Worm (Caenorhabditis elegans): ENCODE measurements around the gene F54E2.9.

F54E2.9 gene

ce11 chrV:2813856-2814255 lies at the start of gene F54E2.9:
F54E2.9 (minus strand) TSS chrV:2813987.
- TF ChIP-seq elt-2 (tag; optimal IDR thresholded peaks at IDR 0.05) (no peak), C04F5.9 (tag; optimal IDR thresholded peaks at IDR 0.05) (no peak), nhr-77 (tag; optimal IDR thresholded peaks at IDR 0.05) (no peak), Y116A8C.19 (tag; optimal IDR thresholded peaks at IDR 0.05; ENCODE audit: borderline replicate concordance) (no peak), nhr-84 (tag; optimal IDR thresholded peaks at IDR 0.05) (no peak), ceh-8 (GFP tag; optimal IDR thresholded peaks at IDR 0.05) (no peak), pax-3 (tag; optimal IDR thresholded peaks at IDR 0.05) (no peak), irx-1 (tag; optimal IDR thresholded peaks at IDR 0.05) (no peak), efl-1 (optimal IDR thresholded peaks at IDR 0.05) (no peak), efl-1 (GFP tag; optimal IDR thresholded peaks at IDR 0.05 in 1 of 2) (peak in 1 of 2 experiments; percentile 85), hlh-4 (tag; optimal IDR thresholded peaks at IDR 0.05) (peak; percentile 82), nhr-12 (tag; optimal IDR thresholded peaks at IDR 0.05) (no peak), nhr-71 (tag; optimal IDR thresholded peaks at IDR 0.05) (peak; percentile 23)

ce11 chrV:2863033-2863432 lies 49.2 kb upstream of the F54E2.9 start, which contains the start of gene srh-272:
srh-272 (plus strand) TSS chrV:2863333.
- TF ChIP-seq egl-13 (tag; optimal IDR thresholded peaks at IDR 0.05) (no peak), unc-30 (tag; optimal IDR thresholded peaks at IDR 0.05) (no peak), egl-27 (tag; optimal IDR thresholded peaks at IDR 0.05) (no peak), dsc-1 (tag; optimal IDR thresholded peaks at IDR 0.05) (no peak), lin-39 (tag; optimal IDR thresholded peaks at IDR 0.05) (no peak), xbp-1 (tag; optimal IDR thresholded peaks at IDR 0.05) (no peak), ets-5 (GFP tag; IDR thresholded peaks at IDR 0.05) (no peak), sox-4 (tag; optimal IDR thresholded peaks at IDR 0.05) (no peak)

- no peak for TF ChIP-seq C04F5.9 (tag; optimal IDR thresholded peaks at IDR 0.05)
- no peak for TF ChIP-seq unc-30 (tag; optimal IDR thresholded peaks at IDR 0.05)
- no peak for TF ChIP-seq blmp-1 (tag; optimal IDR thresholded peaks at IDR 0.05)
- TF ChIP-seq snpc-4 (tag; optimal IDR thresholded peaks at IDR 0.05) = no peak
Observed at ce11 chrV:2861505-2861904, 47.7 kb upstream of the F54E2.9 start, which contains the start of gene srh-270. srh-270 (minus strand) TSS chrV:2861605.

DNA sequence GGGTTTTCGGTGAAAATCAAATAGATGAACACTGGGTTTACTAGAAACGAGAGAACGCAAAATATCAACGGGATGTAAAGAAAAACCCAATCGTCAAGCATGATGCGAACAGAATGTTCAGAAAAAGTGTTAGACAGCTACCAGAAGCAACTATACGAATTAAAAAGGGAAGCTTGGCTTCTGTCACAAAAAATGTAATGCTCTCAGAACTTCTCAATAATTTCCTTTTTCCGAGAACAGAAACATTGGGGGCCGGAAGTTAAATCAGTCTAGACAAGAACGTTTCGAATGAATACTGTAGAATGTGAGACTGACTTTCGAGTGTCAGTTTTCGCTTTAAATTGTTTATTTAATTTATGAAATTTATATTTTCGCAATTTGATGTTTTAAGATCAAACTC lies 46.0 kb upstream of the F54E2.9 start, which contains the start of gene srj-54:
TSS of gene srj-54 (minus strand) at position 101 of the 400 bp plus-strand sequence.
- no peak for TF ChIP-seq ets-5 (GFP tag; IDR thresholded peaks at IDR 0.05)
- no peak for TF ChIP-seq nhr-71 (tag; optimal IDR thresholded peaks at IDR 0.05)
- TF ChIP-seq vab-15 (tag; optimal IDR thresholded peaks at IDR 0.05) = no peak
- TF ChIP-seq lin-13 (GFP tag; optimal IDR thresholded peaks at IDR 0.05) = no peak
- TF ChIP-seq nhr-19 (GFP tag; conservative IDR thresholded peaks at IDR 0.05) = no peak
- no peak for TF ChIP-seq snu-23 (GFP tag; optimal IDR thresholded peaks at IDR 0.05)
- TF ChIP-seq egl-13 (tag; optimal IDR thresholded peaks at IDR 0.05) = no peak
- TF ChIP-seq ceh-8 (GFP tag; optimal IDR thresholded peaks at IDR 0.05) = no peak
- no peak for TF ChIP-seq ztf-11 (tag; optimal IDR thresholded peaks at IDR 0.05)
- no peak for TF ChIP-seq pqm-1 (tag; optimal IDR thresholded peaks at IDR 0.05)
- TF ChIP-seq ceh-82 (tag; optimal IDR thresholded peaks at IDR 0.05) = no peak
- TF ChIP-seq elt-2 (tag; optimal IDR thresholded peaks at IDR 0.05) = no peak
- TF ChIP-seq sox-4 (tag; optimal IDR thresholded peaks at IDR 0.05) = no peak
- no peak for TF ChIP-seq nhr-237 (tag; optimal IDR thresholded peaks at IDR 0.05)
- TF ChIP-seq unc-62 (GFP tag; optimal IDR thresholded peaks at IDR 0.05) = no peak
- TF ChIP-seq ztf-4 (tag; optimal IDR thresholded peaks at IDR 0.05) = no peak
- TF ChIP-seq C04F5.9 (tag; optimal IDR thresholded peaks at IDR 0.05) = no peak
- TF ChIP-seq isw-1 (GFP tag; IDR thresholded peaks at IDR 0.05) = no peak
- TF ChIP-seq ceh-88 (GFP tag; IDR thresholded peaks at IDR 0.05) = no peak

DNA sequence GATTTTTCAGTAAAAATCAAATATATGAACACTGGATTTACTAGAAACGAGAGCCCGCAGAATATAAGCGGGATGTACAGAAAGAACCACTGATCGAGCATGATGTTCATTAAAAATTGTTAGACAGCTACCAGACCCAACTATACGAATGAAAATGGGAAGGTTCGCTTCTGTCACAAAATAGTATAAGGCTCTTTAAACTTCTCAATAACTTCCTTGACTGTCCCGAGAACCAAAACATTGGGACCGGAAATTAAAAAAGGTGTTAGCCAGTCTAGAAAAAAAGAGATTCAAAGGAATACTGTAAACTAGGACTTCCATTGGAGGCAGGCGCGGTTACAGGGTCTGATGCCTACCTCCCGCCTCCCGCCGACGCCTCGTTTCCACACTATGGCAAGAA lies 44.1 kb upstream of the F54E2.9 start, which contains the start of gene srj-55:
TSS of gene srj-55 (minus strand) at position 101 of the 400 bp plus-strand sequence.
- no peak for TF ChIP-seq nhr-20 (tag; optimal IDR thresholded peaks at IDR 0.05)
- TF ChIP-seq lin-39 (tag; optimal IDR thresholded peaks at IDR 0.05) = no peak
- no peak for TF ChIP-seq C34B4.2 (tag; optimal IDR thresholded peaks at IDR 0.05)
- no peak for TF ChIP-seq aha-1 (tag; optimal IDR thresholded peaks at IDR 0.05)
- TF ChIP-seq blmp-1 (tag; optimal IDR thresholded peaks at IDR 0.05) = no peak
- no peak for TF ChIP-seq lsy-2 (tag; optimal IDR thresholded peaks at IDR 0.05)
- no peak for TF ChIP-seq sptf-1 (tag; optimal IDR thresholded peaks at IDR 0.05)

Measured in whole organism, L1 larva.